Comparison of ENCODE assay signal across 4 fruit fly cellular contexts in genomic region chr3R:19187717-19188149, dm6.
TF ChIP-seq lines count a peak whose summit lies in the region.

No protein-coding gene starts in this region.

- TF ChIP-seq CTCF in whole organism, embryonic (GFP tag; optimal IDR thresholded peaks at IDR 0.05; lab: Kevin White, UChicago): no peak

TF ChIP-seq in whole organism, embryonic, 481 proteins besides CTCF, POLR2A, EP300 and RAD21 (continues in another document):
- TF ChIP-seq CG1603 (tag; optimal IDR thresholded peaks at IDR 0.05; lab: Kevin White, UChicago) (peak; percentile 10), CG2129 (GFP tag; IDR thresholded peaks at IDR 0.05; lab: Robert Waterston, UW; ENCODE audit: partially characterized antibody) (no peak), esg (GFP tag; conservative IDR thresholded peaks at IDR 0.05; lab: Robert Waterston, UW) (0 out of 2 replicates have a peak, but pooled peaks have one; percentile 9), CG8924 (tag; optimal IDR thresholded peaks at IDR 0.05; lab: Kevin White, UChicago) (peak; percentile 31), CG4360 (GFP tag; IDR thresholded peaks at IDR 0.05; lab: Robert Waterston, UW) (no peak), psq (GFP tag; optimal IDR thresholded peaks at IDR 0.05; lab: Kevin White, UChicago) (no peak), ewg (GFP tag; optimal IDR thresholded peaks at IDR 0.05; lab: Kevin White, UChicago) (no peak), sqz (GFP tag; optimal IDR thresholded peaks at IDR 0.05; lab: Kevin White, UChicago) (no peak), dpn (GFP tag; optimal IDR thresholded peaks at IDR 0.05; lab: Kevin White, UChicago) (peak in 1 of 2 experiments; percentile 16), Hr51 (GFP tag; optimal IDR thresholded peaks at IDR 0.05; lab: Kevin White, UChicago) (peak in 1 of 2 experiments; percentile 65), Kr (GFP tag; optimal IDR thresholded peaks at IDR 0.05; lab: Kevin White, UChicago) (no peak), CG33213 (GFP tag; optimal IDR thresholded peaks at IDR 0.05; lab: Kevin White, UChicago) (no peak), CoRest (tag; optimal IDR thresholded peaks at IDR 0.05; lab: Kevin White, UChicago) (peak; percentile 48), wor (GFP tag; IDR thresholded peaks at IDR 0.05; lab: Robert Waterston, UW) (no peak), nom (GFP tag; optimal IDR thresholded peaks at IDR 0.05; lab: Kevin White, UChicago) (peak; percentile 35), NfI (GFP tag; optimal IDR thresholded peaks at IDR 0.05; lab: Kevin White, UChicago) (peak; percentile 30), Oli (tag; optimal IDR thresholded peaks at IDR 0.05; lab: Kevin White, UChicago) (peak; percentile 44), scrt (GFP tag; optimal IDR thresholded peaks at IDR 0.05; lab: Kevin White, UChicago) (peak; percentile 14), B-H2 (GFP tag; optimal IDR thresholded peaks at IDR 0.05; lab: Kevin White, UChicago) (no peak), CG10147 (GFP tag; optimal IDR thresholded peaks at IDR 0.05; lab: Kevin White, UChicago) (peak; percentile 11), eve (GFP tag; optimal IDR thresholded peaks at IDR 0.05; lab: Kevin White, UChicago) (peak in 1 of 2 experiments; percentile 30), Fer1 (GFP tag; optimal IDR thresholded peaks at IDR 0.05; lab: Kevin White, UChicago) (peak; percentile 19)

TF ChIP-seq in whole organism, prepupa, 60 proteins besides CTCF, POLR2A, EP300 and RAD21 (continues in another document):
- TF ChIP-seq fd59A (GFP tag; optimal IDR thresholded peaks at IDR 0.05; lab: Kevin White, UChicago) (peak; percentile 86), CG11294 (GFP tag; IDR thresholded peaks at IDR 0.05; lab: Robert Waterston, UW) (no peak), salr (GFP tag; optimal IDR thresholded peaks at IDR 0.05; lab: Kevin White, UChicago) (peak; percentile 75 to 89), CG6854 (GFP tag; optimal IDR thresholded peaks at IDR 0.05; lab: Kevin White, UChicago) (peak; percentile 78), Sox14 (GFP tag; optimal IDR thresholded peaks at IDR 0.05; lab: Kevin White, UChicago) (peak; percentile 89), Gug (GFP tag; IDR thresholded peaks at IDR 0.05; lab: Robert Waterston, UW) (no peak), Smox (GFP tag; optimal IDR thresholded peaks at IDR 0.05; lab: Kevin White, UChicago) (peak; percentile 85), CG15336 (GFP tag; IDR thresholded peaks at IDR 0.05; lab: Robert Waterston, UW) (peak; percentile 74), net (GFP tag; optimal IDR thresholded peaks at IDR 0.05; lab: Kevin White, UChicago) (peak; percentile 84), svp (GFP tag; lab: Kevin White, UChicago) (peak; percentile 83), spab (GFP tag; optimal IDR thresholded peaks at IDR 0.05; lab: Kevin White, UChicago) (peak; percentile 61), CG6163 (GFP tag; IDR thresholded peaks at IDR 0.05; lab: Robert Waterston, UW) (no peak), CG31627 (GFP tag; optimal IDR thresholded peaks at IDR 0.05; lab: Kevin White, UChicago) (peak; percentile 88), CG6276 (GFP tag; optimal IDR thresholded peaks at IDR 0.05; lab: Kevin White, UChicago) (peak; percentile 77), Blimp-1 (GFP tag; optimal IDR thresholded peaks at IDR 0.05; lab: Kevin White, UChicago) (peak; percentile 78), Eip75B (GFP tag; optimal IDR thresholded peaks at IDR 0.05; lab: Kevin White, UChicago) (peak; percentile 72), CG3919 (GFP tag; optimal IDR thresholded peaks at IDR 0.05; lab: Kevin White, UChicago) (peak; percentile 90), fd85E (GFP tag; optimal IDR thresholded peaks at IDR 0.05; lab: Kevin White, UChicago) (peak; percentile 56), CG34406 (GFP tag; optimal IDR thresholded peaks at IDR 0.05; lab: Kevin White, UChicago) (peak; percentile 80), CG10631 (GFP tag; optimal IDR thresholded peaks at IDR 0.05; lab: Kevin White, UChicago) (peak; percentile 79), lz (GFP tag; optimal IDR thresholded peaks at IDR 0.05; lab: Kevin White, UChicago) (peak; percentile 84), Hr38 (GFP tag; optimal IDR thresholded peaks at IDR 0.05; lab: Kevin White, UChicago) (no peak), OdsH (GFP tag; optimal IDR thresholded peaks at IDR 0.05; lab: Kevin White, UChicago) (peak; percentile 83), pdm3 (GFP tag; optimal IDR thresholded peaks at IDR 0.05; lab: Kevin White, UChicago) (peak; percentile 86)

TF ChIP-seq in whole organism, pupa, 21 proteins besides CTCF, POLR2A, EP300 and RAD21:
- TF ChIP-seq CG13204 (GFP tag; optimal IDR thresholded peaks at IDR 0.05; lab: Kevin White, UChicago) (peak; percentile 62), CG14655 (GFP tag; optimal IDR thresholded peaks at IDR 0.05; lab: Kevin White, UChicago) (peak; percentile 90), Ets98B (GFP tag; IDR thresholded peaks at IDR 0.05; lab: Robert Waterston, UW) (no peak), fd96Ca (GFP tag; IDR thresholded peaks at IDR 0.05; lab: Robert Waterston, UW) (no peak), CG12605 (GFP tag; IDR thresholded peaks at IDR 0.05; lab: Robert Waterston, UW) (no peak), CG9948 (tag; optimal IDR thresholded peaks at IDR 0.05; lab: Kevin White, UChicago) (peak; percentile 87), CG34367 (tag; optimal IDR thresholded peaks at IDR 0.05; lab: Kevin White, UChicago) (peak; percentile 85), CG10348 (GFP tag; IDR thresholded peaks at IDR 0.05; lab: Robert Waterston, UW) (no peak), Snoo (tag; optimal IDR thresholded peaks at IDR 0.05; lab: Kevin White, UChicago) (peak; percentile 25), rn (GFP tag; IDR thresholded peaks at IDR 0.05; lab: Robert Waterston, UW) (no peak), Pif1A (GFP tag; optimal IDR thresholded peaks at IDR 0.05; lab: Kevin White, UChicago) (peak; percentile 81), CG4496 (GFP tag; IDR thresholded peaks at IDR 0.05; lab: Robert Waterston, UW) (0 out of 3 replicates have a peak, but pooled peaks have one; percentile 24), EcR (GFP tag; optimal IDR thresholded peaks at IDR 0.05; lab: Kevin White, UChicago) (no peak), gl (tag; optimal IDR thresholded peaks at IDR 0.05; lab: Kevin White, UChicago) (peak; percentile 5), D1 (tag; optimal IDR thresholded peaks at IDR 0.05; lab: Kevin White, UChicago) (peak; percentile 63), Pif1B (GFP tag; optimal IDR thresholded peaks at IDR 0.05; lab: Kevin White, UChicago) (peak; percentile 75), CG15710 (tag; optimal IDR thresholded peaks at IDR 0.05; lab: Kevin White, UChicago) (peak; percentile 85), CG8159 (tag; optimal IDR thresholded peaks at IDR 0.05; lab: Kevin White, UChicago) (peak; percentile 90), CG17806 (tag; optimal IDR thresholded peaks at IDR 0.05; lab: Kevin White, UChicago) (peak; percentile 90), CG8301 (tag; optimal IDR thresholded peaks at IDR 0.05; lab: Kevin White, UChicago) (peak; percentile 87)

TF ChIP-seq in whole organism, wandering third instar larva, 38 proteins besides CTCF, POLR2A, EP300 and RAD21 (continues in another document):
- TF ChIP-seq Abd-B (GFP tag; optimal IDR thresholded peaks at IDR 0.05; lab: Kevin White, UChicago) (no peak), Hnf4 (GFP tag; optimal IDR thresholded peaks at IDR 0.05; lab: Kevin White, UChicago) (peak; percentile 62), woc (GFP tag; optimal IDR thresholded peaks at IDR 0.05; lab: Kevin White, UChicago) (peak; percentile 75), Dfd (GFP tag; optimal IDR thresholded peaks at IDR 0.05; lab: Kevin White, UChicago) (no peak), HLH106 (tag; optimal IDR thresholded peaks at IDR 0.05; lab: Kevin White, UChicago) (peak; percentile 52), tai (GFP tag; optimal IDR thresholded peaks at IDR 0.05; lab: Kevin White, UChicago) (peak; percentile 34), Myc (optimal IDR thresholded peaks at IDR 0.05; lab: Kevin White, UChicago) (no peak), OdsH (GFP tag; optimal IDR thresholded peaks at IDR 0.05; lab: Kevin White, UChicago) (peak; percentile 80), Mio (GFP tag; optimal IDR thresholded peaks at IDR 0.05; lab: Kevin White, UChicago) (no peak), ey (GFP tag; optimal IDR thresholded peaks at IDR 0.05; lab: Kevin White, UChicago) (peak; percentile 82), h (GFP tag; optimal IDR thresholded peaks at IDR 0.05; lab: Kevin White, UChicago) (peak; percentile 86), brk (GFP tag; optimal IDR thresholded peaks at IDR 0.05; lab: Kevin White, UChicago) (peak; percentile 22), usp (GFP tag; optimal IDR thresholded peaks at IDR 0.05; lab: Kevin White, UChicago) (no peak), Rel (GFP tag; optimal IDR thresholded peaks at IDR 0.05; lab: Kevin White, UChicago) (no peak), Rel (tag; optimal IDR thresholded peaks at IDR 0.05; lab: Kevin White, UChicago) (no peak), psq (GFP tag; optimal IDR thresholded peaks at IDR 0.05; lab: Kevin White, UChicago) (peak; percentile 91), dsf (GFP tag; optimal IDR thresholded peaks at IDR 0.05; lab: Kevin White, UChicago; ENCODE audit: borderline replicate concordance) (peak; percentile 13), fru (GFP tag; optimal IDR thresholded peaks at IDR 0.05; lab: Kevin White, UChicago) (peak; percentile 88), Sp1 (GFP tag; optimal IDR thresholded peaks at IDR 0.05; lab: Kevin White, UChicago) (peak; percentile 86), Dif (GFP tag; optimal IDR thresholded peaks at IDR 0.05; lab: Kevin White, UChicago; ENCODE audit: partially characterized antibody) (no peak), Jra (GFP tag; optimal IDR thresholded peaks at IDR 0.05; lab: Kevin White, UChicago) (peak; percentile 17), jim (GFP tag; optimal IDR thresholded peaks at IDR 0.05; lab: Kevin White, UChicago) (no peak), Vsx2 (GFP tag; optimal IDR thresholded peaks at IDR 0.05; lab: Kevin White, UChicago; ENCODE audit: partially characterized antibody) (no peak), br (GFP tag; optimal IDR thresholded peaks at IDR 0.05; lab: Kevin White, UChicago) (peak; percentile 81), N (GFP tag; optimal IDR thresholded peaks at IDR 0.05; lab: Kevin White, UChicago) (no peak), Hr78 (GFP tag; optimal IDR thresholded peaks at IDR 0.05; lab: Kevin White, UChicago) (no peak), sv (GFP tag; optimal IDR thresholded peaks at IDR 0.05; lab: Kevin White, UChicago) (no peak), Hr83 (GFP tag; optimal IDR thresholded peaks at IDR 0.05; lab: Kevin White, UChicago; ENCODE audit: poor library complexity, severe bottlenecking) (no peak), GATAd (GFP tag; optimal IDR thresholded peaks at IDR 0.05; lab: Kevin White, UChicago) (no peak), CG9705 (GFP tag; optimal IDR thresholded peaks at IDR 0.05; lab: Kevin White, UChicago) (peak; percentile 53), CG32264 (GFP tag; optimal IDR thresholded peaks at IDR 0.05; lab: Kevin White, UChicago) (peak; percentile 21), pan (optimal IDR thresholded peaks at IDR 0.05; lab: Kevin White, UChicago) (no peak), dmrt93B (GFP tag; optimal IDR thresholded peaks at IDR 0.05; lab: Kevin White, UChicago) (peak; percentile 62)

Comparison
In these comparisons a context has a peak if more than half of its experiments do, and no peak if none do; other contexts are left out.
1. Of the 7 proteins assayed by ChIP-seq in both whole organism, embryonic and whole organism, prepupa: peak only in whole organism, embryonic: none; only in whole organism, prepupa: CG16779, CG6854, Hr39 and Lpt; in both: Blimp-1 and Sox102F; in neither: 1.